Fruit fly (Drosophila melanogaster): ENCODE results near the gene CG33346.
A peak's percentile ranks its signal among the peaks of the same experiment; 100 is the strongest.

Gene CG33346

DNA sequence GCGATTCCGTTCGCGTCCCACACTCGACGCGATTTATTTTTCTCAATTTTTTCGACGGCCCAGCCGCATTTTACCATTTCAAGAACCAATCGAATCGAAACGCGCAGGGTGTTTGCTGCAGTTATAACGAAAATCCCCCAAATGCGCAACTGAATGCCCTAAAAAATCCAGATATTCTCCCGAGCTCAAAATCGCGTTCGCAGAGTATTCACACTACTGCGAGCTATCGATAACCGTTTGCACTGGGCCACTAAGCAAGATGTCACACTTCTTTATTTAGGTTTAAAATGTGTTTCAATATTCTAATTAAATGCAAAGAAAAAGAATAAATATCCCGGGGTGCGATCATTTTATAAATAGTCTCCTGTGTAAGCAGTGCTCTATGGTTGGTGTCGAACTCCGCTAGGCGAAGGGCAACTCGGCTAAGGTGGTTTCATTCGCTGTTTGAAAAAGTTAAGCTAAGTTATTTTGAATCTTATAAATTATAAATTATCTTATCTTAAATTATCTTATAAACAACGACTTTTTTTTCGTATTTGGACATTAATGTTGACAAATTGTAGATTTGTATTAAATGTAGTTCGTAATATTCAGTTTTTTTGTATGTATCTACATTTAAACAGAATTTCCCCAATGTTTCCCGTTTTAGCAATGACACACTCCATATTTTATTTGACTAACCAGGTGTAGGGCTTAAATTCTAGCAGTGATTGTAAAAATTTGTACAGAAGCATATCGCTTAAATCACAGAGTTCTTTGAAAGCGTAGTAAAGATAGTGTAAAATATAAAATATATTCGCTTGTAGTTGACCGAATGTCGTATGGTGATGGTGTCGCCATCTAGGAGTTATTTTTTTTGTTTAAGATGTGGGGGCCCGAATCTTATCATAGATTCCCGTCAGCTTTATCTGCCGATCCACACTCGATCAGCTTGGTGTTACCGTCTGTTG lies 33.8 kb upstream of the CG33346 start, which contains the start of gene CG10011:
TSS of gene CG10011 (minus strand) at position 119 of the 950 bp plus-strand sequence.
- TF ChIP-seq CG8478 (optimal IDR thresholded peaks at IDR 0.05), result peak; percentile 10
- no peak for TF ChIP-seq Dll (optimal IDR thresholded peaks at IDR 0.05)

DNA sequence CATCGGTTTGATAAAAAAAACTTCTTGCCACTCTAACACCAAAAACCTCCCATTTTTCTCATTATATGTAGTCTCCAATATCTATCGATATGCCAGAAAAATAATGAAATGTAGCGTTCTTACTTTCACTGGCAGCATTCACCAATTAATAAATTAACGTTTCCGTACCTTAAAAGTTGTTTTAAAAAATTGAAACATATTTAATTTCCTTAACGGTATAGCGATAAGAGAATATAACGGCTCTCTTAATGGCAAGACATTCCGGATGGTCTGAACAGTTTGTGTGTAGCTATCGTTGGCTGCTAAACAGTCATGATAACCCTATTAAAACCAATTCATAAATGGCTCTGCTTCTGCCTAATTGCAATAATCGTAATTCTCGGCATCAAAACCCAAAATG lies 32.9 kb upstream of the CG33346 start, which contains the start of gene CG9988:
TSS of gene CG9988 (plus strand) at position 301 of the 400 bp plus-strand sequence.
- TF ChIP-seq EcR (GFP tag; optimal IDR thresholded peaks at IDR 0.05), result no peak
- no peak for TF ChIP-seq usp (GFP tag; optimal IDR thresholded peaks at IDR 0.05)
- no peak for TF ChIP-seq CG8478 (optimal IDR thresholded peaks at IDR 0.05)
- TF ChIP-seq psq (optimal IDR thresholded peaks at IDR 0.05), result no peak
- no peak for TF ChIP-seq Dll (optimal IDR thresholded peaks at IDR 0.05)
- no peak for TF ChIP-seq pan (optimal IDR thresholded peaks at IDR 0.05)

DNA sequence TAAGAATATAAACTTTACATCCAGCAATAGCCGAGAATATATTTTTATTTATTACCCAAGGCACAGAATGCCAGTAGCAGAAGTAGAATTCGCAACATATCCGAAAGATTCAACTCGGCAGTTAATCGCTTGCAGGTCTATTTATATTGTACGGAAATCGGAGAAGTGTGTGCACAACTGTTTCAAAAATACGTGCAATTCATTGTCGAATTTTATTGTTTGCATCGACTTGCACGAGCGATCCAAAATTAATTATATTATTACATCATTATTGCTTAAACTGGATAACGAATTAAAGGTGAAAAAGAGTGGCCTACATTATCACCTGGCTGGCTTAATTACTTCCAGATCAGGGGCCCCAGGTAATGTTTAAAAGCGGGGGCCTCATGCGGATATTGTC lies 26.2 kb upstream of the CG33346 start, which contains the start of gene CG14062:
TSS of gene CG14062 (minus strand) at position 101 of the 400 bp plus-strand sequence.
- no peak for TF ChIP-seq Dll (optimal IDR thresholded peaks at IDR 0.05)

DNA sequence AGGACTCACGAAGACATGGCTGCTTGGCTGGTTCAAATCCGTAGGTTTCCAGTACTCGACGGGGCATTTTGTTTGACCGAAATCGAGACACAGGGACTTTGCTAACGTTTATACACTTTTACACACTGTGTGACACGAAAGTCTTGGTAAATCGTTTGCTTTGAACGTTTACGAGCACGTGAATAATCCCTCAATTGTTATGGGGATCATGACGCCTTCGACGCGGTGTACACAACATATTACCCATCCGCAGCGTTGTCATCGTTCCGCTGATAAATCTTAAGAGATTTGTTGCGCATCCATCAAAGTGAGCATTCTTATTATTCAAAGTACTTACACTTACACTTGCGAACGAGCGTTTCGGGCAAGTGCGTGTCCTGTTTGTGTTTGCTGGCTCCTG lies 18.7 kb upstream of the CG33346 start, which contains the start of gene CG31050:
TSS of gene CG31050 (minus strand) at position 101 of the 400 bp plus-strand sequence.
- TF ChIP-seq CG8478 (optimal IDR thresholded peaks at IDR 0.05), result no peak
- TF ChIP-seq psq (optimal IDR thresholded peaks at IDR 0.05), result no peak
- TF ChIP-seq EcR (GFP tag; optimal IDR thresholded peaks at IDR 0.05), result no peak
- no peak for TF ChIP-seq Dll (optimal IDR thresholded peaks at IDR 0.05)
- TF ChIP-seq usp (GFP tag; optimal IDR thresholded peaks at IDR 0.05), result no peak

DNA sequence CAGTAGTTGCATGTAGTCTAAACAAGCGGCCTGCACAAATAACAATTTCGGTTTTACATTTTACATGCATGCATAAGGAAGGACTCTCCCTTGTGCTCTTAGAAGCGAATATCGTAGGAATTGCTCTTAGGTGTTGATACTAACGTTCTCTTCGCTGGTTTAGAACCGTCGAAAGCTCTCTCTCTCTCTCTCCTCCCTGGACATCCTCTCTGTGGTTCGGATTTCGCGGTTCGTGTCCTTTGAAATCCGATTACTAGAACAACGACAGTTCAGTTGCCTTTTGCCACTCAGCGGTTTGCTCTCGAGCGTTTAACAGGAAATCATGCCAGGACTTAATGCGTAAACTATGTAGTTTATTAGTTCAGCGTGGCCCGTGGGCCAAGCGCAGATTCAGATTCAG lies 14.4 kb upstream of the CG33346 start:
- no peak for TF ChIP-seq psq (optimal IDR thresholded peaks at IDR 0.05)
- TF ChIP-seq pan (optimal IDR thresholded peaks at IDR 0.05), result no peak
- TF ChIP-seq Dll (optimal IDR thresholded peaks at IDR 0.05), result no peak
- TF ChIP-seq EcR (GFP tag; optimal IDR thresholded peaks at IDR 0.05), result no peak
- no peak for TF ChIP-seq usp (GFP tag; optimal IDR thresholded peaks at IDR 0.05)
- no peak for TF ChIP-seq CG8478 (optimal IDR thresholded peaks at IDR 0.05)

DNA sequence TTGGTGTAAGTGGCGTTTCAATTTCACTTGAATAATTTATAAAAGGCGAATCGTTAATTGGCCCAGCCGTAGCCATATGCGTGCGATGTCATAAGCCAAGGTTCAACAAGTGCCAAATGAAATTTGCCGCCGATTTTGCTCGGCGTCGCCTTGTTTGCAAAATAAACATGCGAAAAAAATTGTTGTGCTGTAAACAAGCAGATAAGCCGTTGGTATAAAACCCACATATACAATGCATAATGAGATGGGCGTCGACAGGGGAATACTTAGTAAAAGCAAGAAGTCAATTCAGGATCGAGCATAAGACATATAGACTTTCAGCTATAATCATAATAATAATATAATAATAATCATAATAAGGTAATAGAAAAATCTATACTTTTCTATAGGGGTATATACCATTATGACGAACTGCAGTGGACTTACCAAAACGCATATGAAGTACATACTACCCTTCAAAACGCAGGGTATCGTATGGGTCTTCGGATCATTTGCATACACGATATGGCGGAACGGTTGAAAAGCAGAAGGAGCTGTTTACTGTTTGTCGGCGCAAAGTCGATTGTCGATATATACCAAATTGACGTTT lies 12.8 kb upstream of the CG33346 start:
- TF ChIP-seq psq (optimal IDR thresholded peaks at IDR 0.05) (no peak), Dll (optimal IDR thresholded peaks at IDR 0.05) (no peak), EcR (GFP tag; optimal IDR thresholded peaks at IDR 0.05) (no peak), pan (optimal IDR thresholded peaks at IDR 0.05) (peak; percentile 59), usp (GFP tag; optimal IDR thresholded peaks at IDR 0.05) (no peak), CG8478 (optimal IDR thresholded peaks at IDR 0.05) (no peak)

DNA sequence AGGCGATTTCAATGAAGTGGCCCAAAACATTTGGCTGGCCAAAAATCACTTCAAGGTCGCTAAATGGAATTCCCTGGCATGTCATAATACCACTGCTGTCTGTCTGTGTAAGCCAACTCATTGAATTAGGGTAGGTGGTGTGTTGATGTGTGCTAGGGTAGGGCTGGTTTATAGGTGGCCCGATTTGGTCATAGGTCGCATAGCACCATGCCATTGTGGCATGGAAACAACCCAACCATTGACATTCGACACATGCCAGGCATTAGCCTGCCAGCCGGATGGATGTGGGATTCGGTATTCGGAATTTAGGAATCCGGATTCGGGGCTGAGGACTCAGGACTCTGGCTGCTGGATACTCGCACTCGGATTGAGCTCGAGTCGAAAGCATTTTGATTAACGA lies 6.1 kb upstream of the CG33346 start:
- TF ChIP-seq CG8478 (optimal IDR thresholded peaks at IDR 0.05) (no peak), psq (optimal IDR thresholded peaks at IDR 0.05) (no peak), EcR (GFP tag; optimal IDR thresholded peaks at IDR 0.05) (no peak)

DNA sequence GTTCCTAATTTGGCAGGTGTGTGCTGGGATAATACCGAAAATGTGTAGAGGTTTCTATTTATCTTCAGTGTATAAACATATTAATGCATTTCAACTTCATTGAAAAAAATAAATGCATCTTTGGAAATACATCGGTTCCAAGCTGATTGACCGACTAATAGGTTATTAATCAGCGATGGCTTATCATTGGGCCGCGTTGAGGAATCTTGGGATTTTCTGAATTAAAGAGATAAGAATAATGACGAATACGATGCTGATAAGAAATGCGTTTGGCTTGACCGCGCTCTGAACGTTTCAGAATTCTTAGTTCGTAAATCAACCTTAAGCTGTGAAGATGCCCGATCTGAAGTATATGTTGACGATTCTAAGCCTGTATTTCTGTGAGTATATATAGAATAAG lies 1.4 kb downstream of the CG33346 start, which contains the start of gene Sid:
TSS of gene Sid (plus strand) at position 301 of the 400 bp plus-strand sequence.
- TF ChIP-seq CG8478 (optimal IDR thresholded peaks at IDR 0.05) (no peak), usp (GFP tag; optimal IDR thresholded peaks at IDR 0.05) (no peak), pan (optimal IDR thresholded peaks at IDR 0.05) (no peak), EcR (GFP tag; optimal IDR thresholded peaks at IDR 0.05) (no peak), Dll (optimal IDR thresholded peaks at IDR 0.05) (no peak), psq (optimal IDR thresholded peaks at IDR 0.05) (no peak)

DNA sequence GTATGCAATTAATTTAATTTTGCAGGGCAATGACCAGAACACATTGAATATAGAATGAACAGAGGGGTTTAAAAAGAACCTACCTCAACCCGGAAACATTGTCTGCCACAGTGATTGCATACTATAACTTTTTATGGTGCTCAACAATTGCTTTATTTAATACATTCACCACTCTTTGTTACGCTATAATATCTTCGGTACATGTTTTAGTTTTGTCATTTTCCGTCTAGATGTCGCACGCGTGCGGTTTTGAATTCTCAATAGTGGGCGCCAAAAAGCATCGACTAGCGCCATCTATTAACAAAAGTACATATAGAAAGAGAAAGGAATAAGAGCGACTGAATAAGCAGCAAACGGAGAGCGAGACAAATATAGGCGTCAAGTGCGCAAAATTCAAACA lies 3.1 kb downstream of the CG33346 start:
- no peak for TF ChIP-seq Dll (optimal IDR thresholded peaks at IDR 0.05)
- no peak for TF ChIP-seq CG8478 (optimal IDR thresholded peaks at IDR 0.05)
- no peak for TF ChIP-seq pan (optimal IDR thresholded peaks at IDR 0.05)
- no peak for TF ChIP-seq usp (GFP tag; optimal IDR thresholded peaks at IDR 0.05)
- TF ChIP-seq psq (optimal IDR thresholded peaks at IDR 0.05), result no peak
- no peak for TF ChIP-seq EcR (GFP tag; optimal IDR thresholded peaks at IDR 0.05)

DNA sequence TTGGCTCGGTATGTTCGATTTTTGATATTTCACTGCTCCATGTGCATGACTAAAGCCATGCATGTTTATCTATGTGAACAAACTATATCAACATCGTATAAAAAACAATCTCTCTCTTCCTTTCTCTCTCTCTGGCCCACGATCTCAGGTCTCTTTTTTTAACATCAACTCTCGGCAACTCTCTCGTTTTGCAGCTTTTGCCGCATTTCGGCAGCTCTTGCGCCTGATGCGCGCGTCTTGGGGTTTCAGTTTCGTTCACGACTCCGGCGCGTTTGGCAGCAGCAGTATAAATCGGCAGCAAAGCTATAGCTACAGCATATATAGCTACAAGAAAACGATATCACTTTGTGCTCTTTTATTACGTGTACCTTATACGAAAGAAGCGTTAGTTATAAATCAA lies 5.8 kb downstream of the CG33346 start, which contains the start of gene snu:
TSS of gene snu (plus strand) at position 254 of the 400 bp plus-strand sequence.
- no peak for TF ChIP-seq CG8478 (optimal IDR thresholded peaks at IDR 0.05)
- TF ChIP-seq pan (optimal IDR thresholded peaks at IDR 0.05), result no peak
- no peak for TF ChIP-seq psq (optimal IDR thresholded peaks at IDR 0.05)
- no peak for TF ChIP-seq Dll (optimal IDR thresholded peaks at IDR 0.05)
- no peak for TF ChIP-seq EcR (GFP tag; optimal IDR thresholded peaks at IDR 0.05)
- TF ChIP-seq usp (GFP tag; optimal IDR thresholded peaks at IDR 0.05), result no peak

DNA sequence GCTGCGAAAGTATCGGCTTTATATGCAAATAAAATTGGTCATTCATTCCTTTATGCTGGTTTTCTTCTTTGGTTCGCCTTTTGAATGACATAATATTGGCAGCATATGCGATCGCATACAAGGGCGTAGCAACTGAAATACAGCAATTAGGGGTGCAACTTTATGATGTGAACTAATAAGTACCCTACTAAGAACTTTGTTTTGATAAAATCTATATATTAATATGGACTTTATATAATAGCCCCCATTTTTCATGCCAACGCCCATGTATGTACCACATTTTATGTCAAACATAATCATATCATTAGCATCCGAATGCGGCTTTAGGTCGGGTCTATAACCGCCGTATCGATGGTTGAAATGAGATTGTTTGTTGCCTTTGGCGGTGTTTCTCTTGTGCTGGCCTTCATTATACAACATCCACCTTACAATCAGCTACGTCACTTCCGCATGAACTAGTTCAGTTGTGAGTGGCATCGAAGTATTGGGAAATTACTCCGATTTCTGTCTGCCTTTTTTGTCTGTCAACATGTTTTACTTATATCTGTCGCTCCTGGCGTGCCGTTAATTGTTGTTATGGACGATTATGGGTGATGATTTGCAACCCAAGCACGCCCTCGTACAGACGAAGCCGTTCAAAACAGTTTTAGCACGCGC lies 8.0 kb downstream of the CG33346 start:
- TF ChIP-seq usp (GFP tag; optimal IDR thresholded peaks at IDR 0.05) (no peak), psq (optimal IDR thresholded peaks at IDR 0.05) (no peak), CG8478 (optimal IDR thresholded peaks at IDR 0.05) (no peak), pan (optimal IDR thresholded peaks at IDR 0.05) (no peak), EcR (GFP tag; optimal IDR thresholded peaks at IDR 0.05) (no peak), Dll (optimal IDR thresholded peaks at IDR 0.05) (no peak)
